Worm (Caenorhabditis elegans) whole organism, L4/young adult: ENCODE data around the gene F29F11.20.

Experiments used
- W03F9.2 ChIP-seq: fragments of 150-350 bp; optimal IDR thresholded peaks from 2 replicates; lab custom pipeline; 2014; ENCODE audit warnings: missing biosample characterization, missing genetic modification characterization
- dao-5 ChIP-seq: sonication (generic microtip); optimal IDR thresholded peaks from 2 replicates; lab custom pipeline; 2016; ENCODE audit warnings: missing genotype, missing genetic modification characterization, moderate library complexity, missing compliant biosample characterization
- him-1 ChIP-seq: sonication (generic microtip); optimal IDR thresholded peaks from 2 replicates; lab custom pipeline; 2016; ENCODE audit warnings: missing genotype, missing genetic modification reagents, missing genetic modification characterization, missing compliant biosample characterization

ce11 chrV:10662000-10662399 lies 25.7 kb upstream of the F29F11.20 start:
- TF ChIP-seq him-1 (tag; lab: Kevin White, UChicago) (no peak), dao-5 (tag; lab: Kevin White, UChicago) (no peak), W03F9.2 (no peak)
